Fruit fly (Drosophila melanogaster) whole organism, embryonic: ENCODE results near the gene Ptpmeg2.

ENCODE experiments used
- CG10366 ChIP-seq: fragments of 200-800 bp; sonication (Bioruptor generic); IDR thresholded peaks from 2 replicates; pipeline ENCODE4 v1.3.6; 2022; ENCODE audit warnings: missing biosample characterization, missing genetic modification characterization
- CG10979 ChIP-seq: fragments of 200-800 bp; sonication (Bioruptor generic); optimal IDR thresholded peaks from 2 replicates; lab custom pipeline; 2018; ENCODE audit warnings: missing biosample characterization, mild to moderate bottlenecking, missing genetic modification characterization, moderate library complexity
- CG11085 ChIP-seq: fragments of 200-800 bp; sonication (Bioruptor generic); IDR thresholded peaks from 2 replicates; pipeline ENCODE4 v1.3.6; 2022; ENCODE audit warnings: missing biosample characterization, missing genetic modification characterization
- CG11560 ChIP-seq: fragments of 200-800 bp; sonication (Bioruptor generic); IDR thresholded peaks from 3 replicates; pipeline ENCODE4 v1.3.6; 2022; ENCODE audit warnings: missing biosample characterization, missing genetic modification characterization
- CG13894 ChIP-seq: fragments of 200-800 bp; sonication (Bioruptor generic); optimal IDR thresholded peaks from 3 replicates; lab custom pipeline; 2018; ENCODE audit warnings: missing biosample characterization, mild to moderate bottlenecking, missing genetic modification characterization, moderate library complexity
- CG14441 ChIP-seq: fragments of 200-800 bp; sonication (Bioruptor generic); IDR thresholded peaks from 2 replicates; pipeline ENCODE4 v1.3.6; 2022; ENCODE audit warnings: missing biosample characterization, missing genetic modification characterization
- CG17385 ChIP-seq: fragments of 200-800 bp; sonication (Bioruptor generic); optimal IDR thresholded peaks from 3 replicates; lab custom pipeline; 2018; ENCODE audit warnings: missing biosample characterization, mild to moderate bottlenecking, missing genetic modification characterization
- CG18599 ChIP-seq: fragments of 200-800 bp; sonication (Bioruptor generic); optimal IDR thresholded peaks from 3 replicates; lab custom pipeline; 2017; ENCODE audit warnings: missing biosample characterization, missing genetic modification characterization, mild to moderate bottlenecking, moderate library complexity, missing genetic modification reagents
- CG30403 ChIP-seq: fragments of 200-800 bp; sonication (Bioruptor generic); optimal IDR thresholded peaks from 3 replicates; lab custom pipeline; 2016; ENCODE audit warnings: missing biosample characterization, missing genetic modification characterization
- CG31365 ChIP-seq: fragments of 200-800 bp; sonication (Bioruptor generic); optimal IDR thresholded peaks from 2 replicates; lab custom pipeline; 2018; ENCODE audit warnings: missing biosample characterization, mild to moderate bottlenecking, missing genetic modification characterization
- CG32772 ChIP-seq: fragments of 200-800 bp; sonication (Bioruptor generic); IDR thresholded peaks from 2 replicates; pipeline ENCODE4 v1.3.6; 2022; ENCODE audit warnings: missing biosample characterization, missing genetic modification characterization
- CG34422 ChIP-seq: fragments of 200-800 bp; sonication (Bioruptor generic); IDR thresholded peaks from 3 replicates; pipeline ENCODE4 v1.3.6; 2022; ENCODE audit warnings: missing biosample characterization, missing genetic modification characterization
- CG3995 ChIP-seq: fragments of 200-800 bp; sonication (Bioruptor generic); optimal IDR thresholded peaks from 3 replicates; lab custom pipeline; 2016; ENCODE audit warnings: missing biosample characterization, missing genetic modification characterization
- CG4424 ChIP-seq: fragments of 200-800 bp; sonication (Bioruptor generic); optimal IDR thresholded peaks from 3 replicates; lab custom pipeline; 2016; ENCODE audit warnings: missing biosample characterization, missing genetic modification characterization
- CG4707 ChIP-seq: fragments of 200-800 bp; sonication (Bioruptor generic); optimal IDR thresholded peaks from 2 replicates; lab custom pipeline; 2018; ENCODE audit warnings: missing biosample characterization, mild to moderate bottlenecking, missing genetic modification characterization, moderate library complexity
- CG5953 ChIP-seq: fragments of 200-800 bp; sonication (Bioruptor generic); IDR thresholded peaks from 2 replicates; pipeline ENCODE4 v1.3.6; 2022; ENCODE audit warnings: missing biosample characterization, missing genetic modification characterization
- CG6272 ChIP-seq: fragments of 200-800 bp; sonication (Bioruptor generic); IDR thresholded peaks from 2 replicates; pipeline ENCODE4 v1.3.6; 2022; ENCODE audit warnings: missing biosample characterization, missing genetic modification characterization
- CG7357 ChIP-seq: fragments of 200-800 bp; sonication (Bioruptor generic); IDR thresholded peaks from 3 replicates; pipeline ENCODE4 v1.3.6; 2022; ENCODE audit warnings: missing biosample characterization, missing genetic modification characterization
- CG7987 ChIP-seq: fragments of 200-800 bp; sonication (Bioruptor generic); optimal IDR thresholded peaks from 2 replicates; lab custom pipeline; 2018; ENCODE audit warnings: missing biosample characterization, mild to moderate bottlenecking, missing genetic modification characterization, moderate library complexity
- CG8944 ChIP-seq: fragments of 200-800 bp; sonication (Bioruptor generic); optimal IDR thresholded peaks from 3 replicates; lab custom pipeline; 2016; ENCODE audit warnings: missing biosample characterization, missing genetic modification characterization
- Doc3 ChIP-seq: fragments of 200-800 bp; sonication (Bioruptor generic); IDR thresholded peaks from 3 replicates; pipeline ENCODE4 v1.3.6; 2022; ENCODE audit warnings: missing biosample characterization, missing genetic modification characterization; ENCODE audit not compliant: partially characterized antibody
- Fer2 ChIP-seq: fragments of 200-800 bp; sonication (Bioruptor generic); optimal IDR thresholded peaks from 2 replicates; lab custom pipeline; 2018; ENCODE audit warnings: missing biosample characterization, mild to moderate bottlenecking, missing genetic modification characterization, moderate library complexity
- HLH4C ChIP-seq: fragments of 200-800 bp; sonication (Bioruptor generic); IDR thresholded peaks from 3 replicates; pipeline ENCODE4 v1.3.6; 2022; ENCODE audit warnings: missing biosample characterization, missing genetic modification characterization; ENCODE audit not compliant: partially characterized antibody
- HLHmδ ChIP-seq: fragments of 200-800 bp; sonication (Bioruptor generic); optimal IDR thresholded peaks from 2 replicates; lab custom pipeline; 2018; ENCODE audit warnings: missing biosample characterization, mild to moderate bottlenecking, missing genetic modification characterization, moderate library complexity
- Hey ChIP-seq: fragments of 200-800 bp; sonication (Bioruptor generic); optimal IDR thresholded peaks from 3 replicates; lab custom pipeline; 2018; ENCODE audit warnings: missing biosample characterization, mild to moderate bottlenecking, missing genetic modification characterization
- Hr78 ChIP-seq, 2 experiments: fragments of 200-800 bp in 1 of 2; fragments of >200 bp in 1 of 2; sonication (Bioruptor generic) in 1 of 2; optimal IDR thresholded peaks; 2 replicates each; lab custom pipeline; 2017 to 2019; ENCODE audit warnings: missing biosample characterization in 2 of 2, missing genetic modification characterization in 2 of 2, mild to moderate bottlenecking in 1 of 2, moderate library complexity in 1 of 2
- Mad ChIP-seq: fragments of 200-800 bp; sonication (Bioruptor generic); optimal IDR thresholded peaks from 2 replicates; lab custom pipeline; 2016; ENCODE audit warnings: missing biosample characterization, missing genetic modification characterization
- Mrtf ChIP-seq: fragments of 200-800 bp; sonication (Bioruptor generic); IDR thresholded peaks from 3 replicates; pipeline ENCODE4 v1.3.6; 2022; ENCODE audit warnings: missing biosample characterization, missing genetic modification characterization
- Myb ChIP-seq: fragments of 200-800 bp; sonication (Bioruptor generic); optimal IDR thresholded peaks from 2 replicates; lab custom pipeline; 2016; ENCODE audit warnings: missing biosample characterization, missing genetic modification characterization
- Oaz ChIP-seq: fragments of 200-800 bp; sonication (Bioruptor generic); IDR thresholded peaks from 2 replicates; pipeline ENCODE4 v1.3.6; 2022; ENCODE audit warnings: missing biosample characterization, missing genetic modification characterization
- Sin3A ChIP-seq: fragments of >200 bp; optimal IDR thresholded peaks from 2 replicates; lab custom pipeline; 2018
- Vsx1 ChIP-seq: fragments of 200-800 bp; sonication (Bioruptor generic); optimal IDR thresholded peaks from 2 replicates; lab custom pipeline; 2017; ENCODE audit warnings: missing biosample characterization, mild to moderate bottlenecking, missing genetic modification characterization, missing genetic modification reagents
- YL-1 ChIP-seq: fragments of 200-800 bp; sonication (Bioruptor generic); optimal IDR thresholded peaks from 3 replicates; lab custom pipeline; 2017; ENCODE audit warnings: missing biosample characterization, mild to moderate bottlenecking, missing genetic modification characterization
- cato ChIP-seq: fragments of 200-800 bp; sonication (Bioruptor generic); optimal IDR thresholded peaks from 2 replicates; lab custom pipeline; 2016; ENCODE audit warnings: missing biosample characterization, missing genetic modification characterization, borderline replicate concordance
- cg ChIP-seq: fragments of 200-800 bp; sonication (Bioruptor generic); optimal IDR thresholded peaks from 3 replicates; lab custom pipeline; 2019; ENCODE audit warnings: missing biosample characterization, mild to moderate bottlenecking, missing genetic modification characterization, moderate library complexity
- eve ChIP-seq, 2 experiments: fragments of >200 bp; optimal IDR thresholded peaks; 2 replicates each; lab custom pipeline; 2017; ENCODE audit warnings: missing biosample characterization in 2 of 2, missing genetic modification characterization in 2 of 2
- ftz-f1 ChIP-seq: fragments of 200-800 bp; sonication (Bioruptor generic); optimal IDR thresholded peaks from 2 replicates; lab custom pipeline; 2016; ENCODE audit warnings: missing biosample characterization, missing genetic modification characterization
- her ChIP-seq: fragments of 200-800 bp; sonication (Bioruptor generic); optimal IDR thresholded peaks from 2 replicates; lab custom pipeline; 2016; ENCODE audit warnings: missing biosample characterization, missing genetic modification characterization
- ind ChIP-seq: fragments of 200-800 bp; sonication (Bioruptor generic); optimal IDR thresholded peaks from 3 replicates; lab custom pipeline; 2016; ENCODE audit warnings: missing biosample characterization, missing genetic modification characterization
- lilli ChIP-seq: fragments of 200-800 bp; sonication (Bioruptor generic); optimal IDR thresholded peaks from 3 replicates; lab custom pipeline; 2016; ENCODE audit warnings: missing biosample characterization, missing genetic modification characterization
- lola ChIP-seq, 3 experiments: fragments of >200 bp in 2 of 3; fragments of 200-800 bp in 1 of 3; sonication (Bioruptor generic) in 1 of 3; optimal IDR thresholded peaks; 2 replicates each; lab custom pipeline; 2017 to 2019; ENCODE audit warnings: missing biosample characterization in 3 of 3, missing genetic modification characterization in 3 of 3, mild to moderate bottlenecking in 1 of 3, moderate library complexity in 1 of 3
- otp ChIP-seq: fragments of 200-800 bp; sonication (Bioruptor generic); IDR thresholded peaks from 3 replicates; pipeline ENCODE4, ENCODE4 v1.3.6; 2022; ENCODE audit warnings: missing biosample characterization, missing genetic modification characterization
- pho ChIP-seq: fragments of 200-800 bp; sonication (Bioruptor generic); optimal IDR thresholded peaks from 2 replicates; lab custom pipeline; 2016; ENCODE audit warnings: missing biosample characterization, missing genetic modification characterization
- pum ChIP-seq: fragments of 200-800 bp; sonication (Bioruptor generic); optimal IDR thresholded peaks from 2 replicates; lab custom pipeline; 2016; ENCODE audit warnings: missing biosample characterization, missing genetic modification characterization
- repo ChIP-seq: fragments of 200-800 bp; sonication (Bioruptor generic); optimal IDR thresholded peaks from 2 replicates; lab custom pipeline; 2016; ENCODE audit warnings: missing biosample characterization, missing genetic modification characterization
- sens-2 ChIP-seq: fragments of 200-800 bp; sonication (Bioruptor generic); IDR thresholded peaks from 2 replicates; pipeline ENCODE4 v1.3.6; 2022; ENCODE audit warnings: missing biosample characterization, missing genetic modification characterization
- sob ChIP-seq: fragments of 200-800 bp; sonication (Bioruptor generic); IDR thresholded peaks from 2 replicates; pipeline ENCODE4 v1.3.6; 2022; ENCODE audit warnings: missing biosample characterization, missing genetic modification characterization
- tgo ChIP-seq: fragments of 200-800 bp; sonication (Bioruptor generic); IDR thresholded peaks from 3 replicates; pipeline ENCODE4 v1.3.6; 2022; ENCODE audit warnings: missing biosample characterization, missing genetic modification characterization
- tna ChIP-seq: fragments of 200-800 bp; sonication (Bioruptor generic); IDR thresholded peaks from 2 replicates; pipeline ENCODE4 v1.3.6; 2022; ENCODE audit warnings: missing biosample characterization, missing genetic modification characterization; ENCODE audit not compliant: partially characterized antibody
- vvl ChIP-seq: fragments of 200-800 bp; sonication (Bioruptor generic); IDR thresholded peaks from 2 replicates; pipeline ENCODE4 v1.3.6; 2022; ENCODE audit warnings: missing biosample characterization, missing genetic modification characterization
- z ChIP-seq: fragments of 200-800 bp; sonication (Bioruptor generic); IDR thresholded peaks from 3 replicates; pipeline ENCODE4 v1.3.6; 2022; ENCODE audit warnings: missing biosample characterization, missing genetic modification characterization

Gene Ptpmeg2

DNA sequence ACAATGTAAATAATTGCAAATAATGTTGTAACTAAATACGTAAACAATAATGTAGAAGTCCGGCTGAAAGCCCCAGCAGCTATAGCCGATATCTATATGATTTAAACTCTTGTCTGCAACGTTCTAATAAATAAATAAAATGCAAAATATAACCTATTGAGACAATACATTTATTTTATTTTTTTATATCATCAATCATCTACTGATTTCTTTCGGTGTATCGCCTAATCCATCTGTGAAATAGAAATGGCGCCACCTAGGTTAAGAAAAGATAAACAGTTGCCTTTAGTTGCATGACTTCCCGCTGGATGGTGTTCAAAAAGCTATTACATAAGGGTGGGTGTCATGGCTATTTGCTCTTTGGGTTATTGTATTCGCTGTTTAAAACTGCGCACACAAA, 28.7 kb upstream of the Ptpmeg2 start (continued):
- TF ChIP-seq CG13894 (tag; lab: Kevin White, UChicago) (peak; percentile 95), CG30403 (peak; percentile 93), Fer2 (tag; lab: Kevin White, UChicago) (peak; percentile 89), CG6272 (GFP tag; lab: Robert Waterston, UW) (no peak; the same call in none of the 2 replicates), CG5953 (GFP tag; lab: Robert Waterston, UW) (peak; percentile 93), CG34422 (GFP tag; lab: Robert Waterston, UW) (peak; percentile 94), pum (GFP tag; lab: Kevin White, UChicago) (peak; percentile 77), CG4707 (peak; percentile 93), CG10979 (tag; lab: Kevin White, UChicago) (peak; percentile 96), Mrtf (GFP tag; lab: Robert Waterston, UW) (peak; percentile 87), ind (peak; percentile 84), eve (GFP tag; optimal IDR thresholded peaks at IDR 0.05; lab: Kevin White, UChicago) (no peak), CG8944 (GFP tag; lab: Kevin White, UChicago) (peak; percentile 36), pho (GFP tag; lab: Kevin White, UChicago) (peak; percentile 87), Myb (GFP tag; lab: Kevin White, UChicago) (peak; percentile 57), CG17385 (GFP tag; lab: Kevin White, UChicago) (peak; percentile 92), tna (GFP tag; lab: Robert Waterston, UW) (0 out of 2 replicates have a peak, but pooled peaks have one; percentile 34), CG7357 (GFP tag; lab: Robert Waterston, UW) (peak; percentile 82), Doc3 (GFP tag; lab: Robert Waterston, UW) (no peak), cato (GFP tag; lab: Kevin White, UChicago) (peak; percentile 69), lilli (GFP tag; lab: Kevin White, UChicago) (peak; percentile 90), Mad (GFP tag; lab: Kevin White, UChicago) (peak; percentile 87), CG14441 (peak; percentile 88), CG18599 (GFP tag; lab: Kevin White, UChicago) (peak; percentile 95), CG31365 (peak; percentile 87), CG3995 (peak; percentile 38), HLH4C (GFP tag; lab: Robert Waterston, UW) (no peak), Sin3A (lab: Kevin White, UChicago) (no peak), CG32772 (GFP tag; lab: Robert Waterston, UW) (peak; percentile 86), cg (GFP tag; lab: Kevin White, UChicago) (no peak), CG4424 (GFP tag; lab: Kevin White, UChicago) (peak; percentile 92), ftz-f1 (GFP tag; lab: Kevin White, UChicago) (peak; percentile 8), lola (GFP tag; optimal IDR thresholded peaks at IDR 0.05; lab: Kevin White, UChicago) (peak in 1 of 3 experiments; percentile 94), CG7987 (GFP tag; lab: Kevin White, UChicago) (peak; percentile 86), YL-1 (peak; percentile 84), CG10366 (GFP tag; lab: Robert Waterston, UW) (peak; percentile 90), Oaz (GFP tag; lab: Robert Waterston, UW) (peak; percentile 92), CG11560 (peak; percentile 78; the same call in 2 of the 3 replicates), repo (GFP tag; lab: Kevin White, UChicago) (peak; percentile 69), HLHmδ (GFP tag; lab: Kevin White, UChicago) (no peak), vvl (GFP tag; lab: Robert Waterston, UW) (peak; percentile 97), otp (GFP tag; lab: Robert Waterston, UW) (peak; percentile 93), sob (GFP tag; lab: Robert Waterston, UW) (peak; percentile 96), her (GFP tag; lab: Kevin White, UChicago) (peak; percentile 59), z (peak; percentile 59; the same call in 1 of the 3 replicates), Hey (tag; lab: Kevin White, UChicago) (peak; percentile 77), tgo (GFP tag; lab: Robert Waterston, UW) (peak; percentile 93), sens-2 (GFP tag; lab: Robert Waterston, UW) (peak; percentile 95), CG11085 (peak; percentile 90), Vsx1 (GFP tag; lab: Kevin White, UChicago) (peak; percentile 90), Hr78 (GFP tag; optimal IDR thresholded peaks at IDR 0.05; lab: Kevin White, UChicago) (peak in 1 of 2 experiments; percentile 85)
